Fruit fly (Drosophila melanogaster) S2 (cell line): ENCODE data around the gene Cyp4ac3.

Source experiments
- CG8478 ChIP-seq: fragments of >200 bp; optimal IDR thresholded peaks from 2 replicates; lab custom pipeline; 2018
- CTCF ChIP-seq, 2 experiments: fragments of >200 bp; optimal IDR thresholded peaks; 2 replicates each; lab custom pipeline; 2018

DNA sequence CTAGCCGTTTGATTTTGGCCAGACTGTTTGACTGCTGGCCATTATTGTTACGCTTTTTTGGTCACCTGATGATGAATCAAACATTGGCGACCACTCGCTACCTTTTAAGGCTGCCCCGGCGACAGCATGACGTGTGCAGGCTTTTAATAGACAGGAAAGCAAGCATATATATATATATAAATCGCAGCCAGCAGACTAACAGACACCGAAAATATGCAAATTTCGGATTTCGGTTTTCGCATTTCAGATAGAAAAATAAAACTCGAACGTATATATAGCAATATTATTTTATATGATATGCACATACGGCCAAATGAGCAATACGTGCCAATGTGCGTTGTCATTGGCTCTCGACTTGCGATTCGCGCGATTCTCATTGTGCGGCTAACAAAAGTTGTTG, 37.5 kb upstream of the Cyp4ac3 start:
- TF ChIP-seq CTCF (optimal IDR thresholded peaks at IDR 0.05; lab: Kevin White, UChicago) (no peak), CG8478 (lab: Kevin White, UChicago) (no peak)
